Fruit fly (Drosophila melanogaster) Kc167 (cell line): ENCODE measurements around the gene Exn.

Experiments
- Myc ChIP-seq: fragments of >200 bp; optimal IDR thresholded peaks from 2 replicates; lab custom pipeline; 2017; ENCODE audit warnings: missing external identifiers
- psq ChIP-seq: fragments of >200 bp; optimal IDR thresholded peaks from 2 replicates; lab custom pipeline; 2017; ENCODE audit warnings: missing external identifiers
- ttk ChIP-seq: sonication (Bioruptor generic); optimal IDR thresholded peaks from 2 replicates; lab custom pipeline; 2017; ENCODE audit warnings: missing external identifiers

- TF ChIP-seq ttk (lab: Kevin White, UChicago) (no peak), Myc (lab: Kevin White, UChicago) (no peak), psq (lab: Kevin White, UChicago) (no peak)
Measured at dm6 chr3L:17024095-17024639, 54.4 kb downstream of the Exn start, which contains the start of gene Fit2.
